Worm (Caenorhabditis elegans): ENCODE data around the gene best-23.

best-23 gene

ce11 chrII:7945168-7945567, 37.8 kb upstream of the best-23 start, which contains the start of gene dbt-1 (continued):
- TF ChIP-seq elt-3 (tag; optimal IDR thresholded peaks at IDR 0.05) (peak in 2 of 6 experiments; percentile 61 to 67), dsc-1 (tag; optimal IDR thresholded peaks at IDR 0.05) (peak; percentile 94), dpl-1 (GFP tag; optimal IDR thresholded peaks at IDR 0.05) (peak; percentile 97 to 99 (median 98)), ama-1 (optimal IDR thresholded peaks at IDR 0.05) (peak; percentile 66), tlp-1 (tag; optimal IDR thresholded peaks at IDR 0.05) (no peak), jun-1 (tag; optimal IDR thresholded peaks at IDR 0.05) (peak; percentile 83), nhr-12 (tag; optimal IDR thresholded peaks at IDR 0.05) (no peak), hlh-4 (tag; optimal IDR thresholded peaks at IDR 0.05) (no peak), sup-37 (GFP tag; optimal IDR thresholded peaks at IDR 0.05) (peak; percentile 76), mdl-1 (tag; optimal IDR thresholded peaks at IDR 0.05) (peak in 1 of 2 experiments; percentile 79), aha-1 (tag; optimal IDR thresholded peaks at IDR 0.05) (no peak), efl-1 (optimal IDR thresholded peaks at IDR 0.05) (peak; percentile 95 to 99), efl-1 (GFP tag; optimal IDR thresholded peaks at IDR 0.05 in 1 of 2) (peak; percentile 99 to 100), unc-130 (tag; optimal IDR thresholded peaks at IDR 0.05) (peak; percentile 80), aly-2 (tag; optimal IDR thresholded peaks at IDR 0.05) (peak; percentile 87), nhr-47 (tag; optimal IDR thresholded peaks at IDR 0.05) (peak; percentile 95), egl-13 (tag; optimal IDR thresholded peaks at IDR 0.05) (peak; percentile 84), ets-5 (GFP tag; IDR thresholded peaks at IDR 0.05) (no peak), fkh-4 (tag; optimal IDR thresholded peaks at IDR 0.05; ENCODE audit: borderline replicate concordance) (peak; percentile 64), nhr-77 (tag; optimal IDR thresholded peaks at IDR 0.05) (peak; percentile 50), nhr-19 (GFP tag; conservative IDR thresholded peaks at IDR 0.05) (peak; percentile 90), rnt-1 (tag; optimal IDR thresholded peaks at IDR 0.05) (peak; percentile 91), mef-2 (tag; optimal IDR thresholded peaks at IDR 0.05) (peak; percentile 1), ztf-4 (tag; optimal IDR thresholded peaks at IDR 0.05) (peak; percentile 47), snpc-4 (tag; optimal IDR thresholded peaks at IDR 0.05) (peak; percentile 76), nhr-85 (tag) (peak; percentile 93), lin-35 (GFP tag; optimal IDR thresholded peaks at IDR 0.05) (peak; percentile 97 to 99), unc-62 (GFP tag; optimal IDR thresholded peaks at IDR 0.05) (no peak), pag-3 (tag; optimal IDR thresholded peaks at IDR 0.05; ENCODE audit: borderline replicate concordance, insufficient read depth) (no peak), nhr-84 (tag; optimal IDR thresholded peaks at IDR 0.05) (no peak), swsn-7 (tag; optimal IDR thresholded peaks at IDR 0.05) (peak; percentile 88), ces-1 (GFP tag; optimal IDR thresholded peaks at IDR 0.05) (no peak), xbp-1 (tag; optimal IDR thresholded peaks at IDR 0.05) (peak; percentile 89), nhr-237 (tag; optimal IDR thresholded peaks at IDR 0.05) (peak; percentile 36), hpl-2 (GFP tag; optimal IDR thresholded peaks at IDR 0.05) (no peak), elt-2 (tag; optimal IDR thresholded peaks at IDR 0.05) (peak; percentile 49), ceh-88 (GFP tag; IDR thresholded peaks at IDR 0.05) (peak; percentile 59), nhr-90 (tag; optimal IDR thresholded peaks at IDR 0.05; ENCODE audit: poor library complexity) (peak; percentile 88), sox-4 (tag; optimal IDR thresholded peaks at IDR 0.05) (peak; percentile 82), ceh-82 (tag; optimal IDR thresholded peaks at IDR 0.05) (peak; percentile 57 to 84 (median 81)), fos-1 (tag; optimal IDR thresholded peaks at IDR 0.05) (peak; percentile 48), irx-1 (tag; optimal IDR thresholded peaks at IDR 0.05) (peak; percentile 90), alr-1 (tag; optimal IDR thresholded peaks at IDR 0.05; ENCODE audit: borderline replicate concordance) (no peak), Y116A8C.19 (tag; optimal IDR thresholded peaks at IDR 0.05; ENCODE audit: borderline replicate concordance) (no peak), isw-1 (GFP tag; IDR thresholded peaks at IDR 0.05) (peak; percentile 89), vab-15 (tag; optimal IDR thresholded peaks at IDR 0.05) (no peak), egl-27 (tag; optimal IDR thresholded peaks at IDR 0.05) (no peak), nhr-76 (tag; optimal IDR thresholded peaks at IDR 0.05) (no peak), C04F5.9 (tag; optimal IDR thresholded peaks at IDR 0.05) (peak; percentile 82), mep-1 (tag; optimal IDR thresholded peaks at IDR 0.05) (peak; percentile 94), hlh-17 (GFP tag; optimal IDR thresholded peaks at IDR 0.05; ENCODE audit: borderline replicate concordance) (no peak), skn-1 (tag; optimal IDR thresholded peaks at IDR 0.05) (peak; percentile 82), lin-14 (GFP tag; optimal IDR thresholded peaks at IDR 0.05) (peak; percentile 80)
